Worm (Caenorhabditis elegans): ENCODE data around the gene Y105C5B.5.
"Not testable (repeated sequence)": the region's sequence is repeated elsewhere in the genome, so short reads cannot be mapped to it uniquely, and the experiment has no call there.

Y105C5B.5 gene

ce11 chrIV:15933100-15933499 is 32.1 kb upstream of the Y105C5B.5 start (continued):
- TF ChIP-seq lin-54 (GFP tag; optimal IDR thresholded peaks at IDR 0.05) (peak; percentile 34), Y95B8A.8 (GFP tag; IDR thresholded peaks at IDR 0.05) (0 out of 2 replicates have a peak, but pooled peaks have one; percentile 30), athp-1 (tag; optimal IDR thresholded peaks at IDR 0.05) (peak; percentile 67), ceh-58 (GFP tag; IDR thresholded peaks at IDR 0.05) (0 out of 2 replicates have a peak, but pooled peaks have one; percentile 4), egrh-3 (GFP tag; IDR thresholded peaks at IDR 0.05) (0 out of 2 replicates have a peak, but pooled peaks have one; percentile 13), ZK185.1 (tag; optimal IDR thresholded peaks at IDR 0.05; ENCODE audit: poor library complexity, severe bottlenecking) (peak; percentile 62), snpc-4 (GFP tag; optimal IDR thresholded peaks at IDR 0.05) (peak; percentile 88), snpc-4 (tag; optimal IDR thresholded peaks at IDR 0.05) (peak; percentile 57 to 98 (median 92)), tlf-1 (GFP tag; optimal IDR thresholded peaks at IDR 0.05) (peak; percentile 11), hmg-1.2 (GFP tag; IDR thresholded peaks at IDR 0.05) (peak; percentile 72), ztf-25 (GFP tag; IDR thresholded peaks at IDR 0.05) (peak; percentile 82), nhr-80 (tag; optimal IDR thresholded peaks at IDR 0.05) (peak; percentile 16), dox-1 (GFP tag; IDR thresholded peaks at IDR 0.05) (peak; percentile 76), ceh-91 (GFP tag; IDR thresholded peaks at IDR 0.05) (peak; percentile 17; the same call in 1 of the 2 replicates), nhr-179 (tag; optimal IDR thresholded peaks at IDR 0.05) (peak; percentile 19), K11D2.4 (GFP tag; IDR thresholded peaks at IDR 0.05) (0 out of 2 replicates have a peak, but pooled peaks have one; percentile 26), nhr-120 (GFP tag; IDR thresholded peaks at IDR 0.05) (0 out of 2 replicates have a peak, but pooled peaks have one; percentile 62), ceh-40 (GFP tag; IDR thresholded peaks at IDR 0.05) (peak; percentile 54; the same call in 1 of the 2 replicates), hsf-1 (GFP tag; IDR thresholded peaks at IDR 0.05) (peak; percentile 88), snpc-3.4 (tag; optimal IDR thresholded peaks at IDR 0.05) (peak; percentile 49), egl-44 (GFP tag; IDR thresholded peaks at IDR 0.05) (0 out of 2 replicates have a peak, but pooled peaks have one; percentile 59), B0261.1 (tag; optimal IDR thresholded peaks at IDR 0.05) (peak; percentile 87), cebp-1 (tag; optimal IDR thresholded peaks at IDR 0.05) (peak; percentile 56), rcor-1 (GFP tag; IDR thresholded peaks at IDR 0.05) (peak; percentile 49; the same call in 1 of the 2 replicates), ama-1 (GFP tag; optimal IDR thresholded peaks at IDR 0.05) (peak in 1 of 2 experiments; percentile 46), repo-1 (tag; optimal IDR thresholded peaks at IDR 0.05) (peak; percentile 27), pbrm-1 (GFP tag; IDR thresholded peaks at IDR 0.05) (peak; percentile 76), B0336.3 (GFP tag; IDR thresholded peaks at IDR 0.05) (peak; percentile 56), Y56A3A.18 (GFP tag; IDR thresholded peaks at IDR 0.05) (peak; percentile 87), mxl-1 (tag; optimal IDR thresholded peaks at IDR 0.05) (peak; percentile 64), F33H1.4 (GFP tag; IDR thresholded peaks at IDR 0.05) (0 out of 2 replicates have a peak, but pooled peaks have one; percentile 7), cebp-2 (GFP tag; IDR thresholded peaks at IDR 0.05) (0 out of 2 replicates have a peak, but pooled peaks have one; percentile 70), attf-6 (GFP tag; IDR thresholded peaks at IDR 0.05) (peak; percentile 97), lin-26 (GFP tag; IDR thresholded peaks at IDR 0.05) (peak; percentile 90), T07F8.4 (tag; optimal IDR thresholded peaks at IDR 0.05) (peak; percentile 63), bed-1 (GFP tag; IDR thresholded peaks at IDR 0.05) (0 out of 2 replicates have a peak, but pooled peaks have one; percentile 57), aptf-3 (GFP tag; IDR thresholded peaks at IDR 0.05) (peak; percentile 46; the same call in 1 of the 2 replicates), madf-6 (GFP tag; IDR thresholded peaks at IDR 0.05) (peak; percentile 62), atf-7 (tag; optimal IDR thresholded peaks at IDR 0.05) (peak; percentile 41), tbp1 (GFP tag; optimal IDR thresholded peaks at IDR 0.05) (peak; percentile 94), snpc-1.3 (tag; optimal IDR thresholded peaks at IDR 0.05; ENCODE audit: insufficient read depth) (peak; percentile 77), him-1 (tag; optimal IDR thresholded peaks at IDR 0.05) (peak; percentile 65), ets-4 (GFP tag; optimal IDR thresholded peaks at IDR 0.05) (peak; percentile 37)
- TF ChIP-seq cebp-1 (GFP tag; IDR thresholded peaks at IDR 0.05); ama-1 (optimal IDR thresholded peaks at IDR 0.05): not testable (repeated sequence)

All from whole organism, young adult.